Worm (Caenorhabditis elegans) whole organism, mixed stage, embryonic: ENCODE results near the gene C33D9.10.

Source experiments
- M03D4.4 ChIP-seq: sonication (generic microtip); optimal IDR thresholded peaks from 2 replicates; lab custom pipeline; 2017; ENCODE audit warnings: mild to moderate bottlenecking, missing genetic modification characterization, missing compliant biosample characterization
- bed-3 ChIP-seq: fragments of 200-800 bp; sonication (Bioruptor generic); optimal IDR thresholded peaks from 3 replicates; lab custom pipeline; 2018; ENCODE audit warnings: mild to moderate bottlenecking, missing genetic modification characterization, moderate library complexity, missing compliant biosample characterization
- blmp-1 ChIP-seq: fragments of 150-350 bp; optimal IDR thresholded peaks from 2 replicates; lab custom pipeline; 2014; ENCODE audit warnings: missing biosample characterization, missing genetic modification characterization
- ceh-39 ChIP-seq: fragments of 150-350 bp; optimal IDR thresholded peaks from 2 replicates; lab custom pipeline; 2014; ENCODE audit warnings: missing biosample characterization, missing genetic modification characterization
- ceh-83 ChIP-seq: fragments of 200-800 bp; sonication (Bioruptor generic); optimal IDR thresholded peaks from 2 replicates; lab custom pipeline; 2018; ENCODE audit warnings: mild to moderate bottlenecking, missing genetic modification characterization, missing compliant biosample characterization
- ces-1 ChIP-seq: fragments of 150-350 bp; optimal IDR thresholded peaks from 2 replicates; lab custom pipeline; 2014; ENCODE audit warnings: missing biosample characterization, missing genetic modification reagents, missing genetic modification characterization
- cnd-1 ChIP-seq: fragments of 200-800 bp; sonication (Bioruptor generic); optimal IDR thresholded peaks from 2 replicates; lab custom pipeline; 2018; ENCODE audit warnings: mild to moderate bottlenecking, missing genetic modification characterization, missing compliant biosample characterization
- drap-1 ChIP-seq: fragments of 200-800 bp; sonication (Bioruptor generic); optimal IDR thresholded peaks from 3 replicates; lab custom pipeline; 2018; ENCODE audit warnings: mild to moderate bottlenecking, missing genetic modification characterization, missing compliant biosample characterization
- elt-1 ChIP-seq: sonication (generic microtip); optimal IDR thresholded peaks from 2 replicates; lab custom pipeline; 2017; ENCODE audit warnings: missing genetic modification characterization, mild to moderate bottlenecking, missing compliant biosample characterization, antibody characterized with exemption, moderate library complexity, borderline replicate concordance; ENCODE audit not compliant: insufficient read depth
- elt-3 ChIP-seq: fragments of 150-350 bp; optimal IDR thresholded peaks from 2 replicates; lab custom pipeline; 2014; ENCODE audit warnings: missing biosample characterization, missing genetic modification characterization
- flh-1 ChIP-seq: fragments of 200-800 bp; sonication (Bioruptor generic); optimal IDR thresholded peaks from 2 replicates; lab custom pipeline; 2018; ENCODE audit warnings: mild to moderate bottlenecking, missing genetic modification characterization, moderate library complexity, missing compliant biosample characterization
- ham-2 ChIP-seq: fragments of 200-800 bp; sonication (Bioruptor generic); optimal IDR thresholded peaks from 2 replicates; lab custom pipeline; 2018; ENCODE audit warnings: mild to moderate bottlenecking, missing genetic modification characterization, missing compliant biosample characterization
- hlh-1 ChIP-seq: fragments of 150-350 bp; optimal IDR thresholded peaks from 2 replicates; lab custom pipeline; 2014; ENCODE audit warnings: missing biosample characterization, missing genetic modification reagents, missing genetic modification characterization
- lin-13 ChIP-seq: fragments of 150-350 bp; optimal IDR thresholded peaks from 2 replicates; lab custom pipeline; 2014; ENCODE audit warnings: missing biosample characterization, missing genetic modification characterization
- lin-32 ChIP-seq: fragments of 200-800 bp; sonication (Bioruptor generic); optimal IDR thresholded peaks from 2 replicates; lab custom pipeline; 2018; ENCODE audit warnings: mild to moderate bottlenecking, missing genetic modification characterization, missing compliant biosample characterization
- mab-5 ChIP-seq: fragments of 150-350 bp; optimal IDR thresholded peaks from 2 replicates; lab custom pipeline; 2014; ENCODE audit warnings: missing biosample characterization, missing genetic modification characterization
- mep-1 ChIP-seq: fragments of 150-350 bp; optimal IDR thresholded peaks from 2 replicates; lab custom pipeline; 2017; ENCODE audit warnings: missing biosample characterization, missing genetic modification reagents, missing genetic modification characterization, inconsistent platforms
- mls-2 ChIP-seq: sonication (generic microtip); optimal IDR thresholded peaks from 2 replicates; lab custom pipeline; 2016; ENCODE audit warnings: mild to moderate bottlenecking, missing genetic modification characterization, moderate library complexity, missing compliant biosample characterization
- nhr-12 ChIP-seq: fragments of 150-350 bp; optimal IDR thresholded peaks from 2 replicates; lab custom pipeline; 2014; ENCODE audit warnings: missing biosample characterization, missing genetic modification characterization
- nhr-237 ChIP-seq: fragments of 150-350 bp; optimal IDR thresholded peaks from 2 replicates; lab custom pipeline; 2014; ENCODE audit warnings: missing biosample characterization, missing genetic modification characterization
- nhr-28 ChIP-seq: fragments of 150-350 bp; optimal IDR thresholded peaks from 2 replicates; lab custom pipeline; 2014; ENCODE audit warnings: missing biosample characterization, missing genetic modification characterization
- nhr-76 ChIP-seq: sonication (generic microtip); optimal IDR thresholded peaks from 2 replicates; lab custom pipeline; 2017; ENCODE audit warnings: missing biosample characterization, missing genetic modification characterization
- pha-4 ChIP-seq: fragments of 150-350 bp; optimal IDR thresholded peaks from 2 replicates; lab custom pipeline; 2018; ENCODE audit warnings: missing biosample characterization, missing genetic modification reagents, missing genetic modification characterization
- sem-2 ChIP-seq: fragments of 200-800 bp; sonication (Bioruptor generic); optimal IDR thresholded peaks from 2 replicates; lab custom pipeline; 2018; ENCODE audit warnings: mild to moderate bottlenecking, missing genetic modification characterization, missing compliant biosample characterization
- sptf-1 ChIP-seq: sonication (generic microtip); optimal IDR thresholded peaks from 2 replicates; lab custom pipeline; 2017; ENCODE audit warnings: mild to moderate bottlenecking, missing genetic modification characterization, moderate library complexity, missing compliant biosample characterization
- tbx-8 ChIP-seq: fragments of 200-800 bp; sonication (Bioruptor generic); optimal IDR thresholded peaks from 2 replicates; lab custom pipeline; 2018; ENCODE audit warnings: mild to moderate bottlenecking, missing genetic modification characterization, moderate library complexity, missing compliant biosample characterization
- unc-120 ChIP-seq: sonication (generic microtip); optimal IDR thresholded peaks from 2 replicates; lab custom pipeline; 2017; ENCODE audit warnings: missing genetic modification characterization, missing compliant biosample characterization; ENCODE audit not compliant: poor library complexity, severe bottlenecking
- unc-62 ChIP-seq: fragments of 150-350 bp; optimal IDR thresholded peaks from 2 replicates; lab custom pipeline; 2014; ENCODE audit warnings: missing biosample characterization, missing genetic modification reagents, missing genetic modification characterization
- zip-8 ChIP-seq: fragments of 150-350 bp; optimal IDR thresholded peaks from 2 replicates; lab custom pipeline; 2014; ENCODE audit warnings: missing biosample characterization, missing genetic modification characterization
- ztf-11 ChIP-seq: fragments of 150-350 bp; optimal IDR thresholded peaks from 2 replicates; lab custom pipeline; 2014; ENCODE audit warnings: missing biosample characterization, missing genetic modification characterization

C33D9.10 gene

DNA sequence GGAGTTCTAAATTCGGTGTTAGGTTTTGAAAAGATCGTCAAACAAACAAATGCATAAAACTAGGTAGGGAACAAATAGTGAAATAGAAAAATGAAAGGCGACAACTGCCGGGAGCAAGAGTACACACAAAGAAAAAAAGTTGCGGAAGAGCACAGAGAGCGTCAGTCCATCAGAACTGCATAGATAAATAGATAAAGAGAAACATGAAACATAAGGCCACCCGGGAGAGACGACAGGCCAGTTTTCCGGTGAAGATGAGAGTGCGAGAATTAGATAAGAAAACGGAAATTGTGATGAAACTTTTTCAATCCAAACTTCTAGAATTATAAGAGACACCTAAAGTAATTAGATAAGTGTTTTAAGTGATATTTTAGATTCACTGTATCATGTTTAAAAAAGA lies 30.2 kb downstream of the C33D9.10 start:
- TF ChIP-seq ces-1 (peak; percentile 2), sptf-1 (tag; lab: Kevin White, UChicago) (no peak), unc-120 (tag; lab: Kevin White, UChicago) (peak; percentile 54), hlh-1 (tag; lab: Kevin White, UChicago) (peak; percentile 55)

DNA sequence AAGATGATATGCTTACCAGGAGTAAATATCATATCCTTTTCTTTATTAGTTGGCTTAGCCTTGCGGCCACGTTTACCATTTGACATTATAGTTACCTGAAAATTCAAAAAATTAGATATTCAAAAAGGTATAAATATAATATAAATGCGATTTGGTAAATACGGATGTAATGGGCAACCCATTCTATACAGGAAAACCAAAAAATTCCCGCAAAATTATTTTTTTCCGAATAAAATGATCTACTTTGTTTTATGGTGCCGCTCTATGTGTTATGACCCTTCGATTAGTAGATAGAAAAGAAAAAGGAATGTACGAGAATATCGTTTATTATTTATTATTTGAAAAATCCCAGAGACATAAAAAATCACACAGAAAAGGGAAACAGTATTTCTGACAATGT lies 33.2 kb downstream of the C33D9.10 start, which contains the start of gene elli-1:
elli-1 (minus strand) TSS at position 101 of the 400 bp plus-strand sequence.
- TF ChIP-seq nhr-237 (tag; lab: Kevin White, UChicago) = no peak
- no peak for TF ChIP-seq hlh-1 (tag; lab: Kevin White, UChicago)
- no peak for TF ChIP-seq sem-2 (GFP tag; lab: Kevin White, UChicago)
- no peak for TF ChIP-seq sptf-1 (tag; lab: Kevin White, UChicago)
- TF ChIP-seq ham-2 = no peak
- TF ChIP-seq flh-1 = no peak
- no peak for TF ChIP-seq elt-1 (tag; lab: Kevin White, UChicago)
- TF ChIP-seq ztf-11 (tag; lab: Kevin White, UChicago) = no peak
- no peak for TF ChIP-seq nhr-76
- TF ChIP-seq bed-3 (GFP tag; lab: Kevin White, UChicago) = no peak
- TF ChIP-seq, all 35 proteins: peak for 0

DNA sequence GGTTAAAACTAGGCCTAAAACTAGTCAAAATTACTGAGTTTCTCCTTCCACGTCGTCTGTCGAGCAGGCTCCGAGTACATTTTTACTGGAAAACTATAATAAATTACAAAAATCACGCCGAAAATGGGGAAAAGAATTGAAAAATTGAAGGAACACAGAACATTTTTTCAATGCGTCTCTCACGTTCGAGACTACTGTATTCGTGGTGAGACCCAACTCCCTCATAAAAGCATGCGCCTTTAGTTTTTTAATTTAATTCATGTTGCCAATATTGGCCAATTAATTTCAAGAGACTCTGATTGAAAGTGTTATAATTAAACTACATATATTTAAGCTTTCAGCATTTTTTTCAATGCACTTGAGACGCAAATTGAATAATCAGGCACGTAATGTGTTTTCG lies 33.8 kb downstream of the C33D9.10 start:
- TF ChIP-seq blmp-1 (tag; lab: Kevin White, UChicago) (no peak), ceh-83 (GFP tag; lab: Kevin White, UChicago) (peak; percentile 10)

DNA sequence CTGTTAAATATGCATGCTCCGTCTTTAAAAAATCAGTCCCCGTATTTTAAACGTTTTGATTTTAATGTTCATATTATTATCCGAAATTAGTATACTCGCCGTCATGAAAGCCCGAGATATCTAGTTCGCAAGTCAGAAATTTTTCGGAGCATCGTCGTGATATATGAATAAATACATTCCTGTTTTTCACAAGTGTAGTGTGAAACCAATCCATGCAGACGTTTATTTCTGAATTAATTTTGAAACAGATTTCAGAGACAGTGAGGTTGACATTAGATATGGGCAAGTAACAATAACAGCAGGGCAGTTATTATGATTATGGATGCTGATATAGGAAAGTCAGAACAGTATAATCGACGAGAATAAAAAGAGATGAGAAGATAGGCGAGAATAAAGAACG lies 35.5 kb downstream of the C33D9.10 start:
- TF ChIP-seq M03D4.4 (tag; lab: Kevin White, UChicago) = no peak
- TF ChIP-seq nhr-76 = no peak
- no peak for TF ChIP-seq nhr-12
- no peak for TF ChIP-seq ceh-39
- TF ChIP-seq elt-3 (tag; lab: Kevin White, UChicago) = no peak
- TF ChIP-seq hlh-1 (tag; lab: Kevin White, UChicago) = no peak
- no peak for TF ChIP-seq ces-1
- no peak for TF ChIP-seq zip-8 (tag; lab: Kevin White, UChicago)
- no peak for TF ChIP-seq mep-1 (tag; lab: Kevin White, UChicago)
- no peak for TF ChIP-seq pha-4
- no peak for TF ChIP-seq elt-1 (tag; lab: Kevin White, UChicago)
- TF ChIP-seq cnd-1 (tag; lab: Kevin White, UChicago) = no peak
- TF ChIP-seq unc-62 (GFP tag; lab: Kevin White, UChicago) = no peak
- no peak for TF ChIP-seq nhr-28 (tag; lab: Kevin White, UChicago)
- no peak for TF ChIP-seq unc-120 (tag; lab: Kevin White, UChicago)
- TF ChIP-seq, all 35 proteins: peak for 0

DNA sequence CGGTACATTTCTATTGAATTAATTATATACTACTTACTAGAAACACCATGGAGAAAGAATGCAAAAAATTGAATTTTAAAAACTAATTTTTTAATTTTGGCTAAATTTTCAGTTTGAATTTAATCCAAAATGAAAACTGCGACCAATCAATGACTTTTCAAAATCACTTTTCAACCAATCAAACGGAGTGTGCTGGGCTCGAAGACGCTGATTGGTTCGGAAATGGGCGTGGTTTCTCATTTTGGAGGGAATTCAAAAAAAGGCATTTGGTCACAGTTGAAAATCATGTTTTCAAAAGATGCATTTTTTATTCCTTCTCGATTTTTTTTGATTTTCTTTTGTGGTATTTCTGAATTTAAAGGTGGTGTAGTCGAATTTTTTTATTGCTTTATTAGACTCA lies 39.0 kb downstream of the C33D9.10 start:
- TF ChIP-seq ceh-39 (no peak), mls-2 (tag; lab: Kevin White, UChicago) (no peak), M03D4.4 (tag; lab: Kevin White, UChicago) (no peak), unc-62 (GFP tag; lab: Kevin White, UChicago) (no peak)

DNA sequence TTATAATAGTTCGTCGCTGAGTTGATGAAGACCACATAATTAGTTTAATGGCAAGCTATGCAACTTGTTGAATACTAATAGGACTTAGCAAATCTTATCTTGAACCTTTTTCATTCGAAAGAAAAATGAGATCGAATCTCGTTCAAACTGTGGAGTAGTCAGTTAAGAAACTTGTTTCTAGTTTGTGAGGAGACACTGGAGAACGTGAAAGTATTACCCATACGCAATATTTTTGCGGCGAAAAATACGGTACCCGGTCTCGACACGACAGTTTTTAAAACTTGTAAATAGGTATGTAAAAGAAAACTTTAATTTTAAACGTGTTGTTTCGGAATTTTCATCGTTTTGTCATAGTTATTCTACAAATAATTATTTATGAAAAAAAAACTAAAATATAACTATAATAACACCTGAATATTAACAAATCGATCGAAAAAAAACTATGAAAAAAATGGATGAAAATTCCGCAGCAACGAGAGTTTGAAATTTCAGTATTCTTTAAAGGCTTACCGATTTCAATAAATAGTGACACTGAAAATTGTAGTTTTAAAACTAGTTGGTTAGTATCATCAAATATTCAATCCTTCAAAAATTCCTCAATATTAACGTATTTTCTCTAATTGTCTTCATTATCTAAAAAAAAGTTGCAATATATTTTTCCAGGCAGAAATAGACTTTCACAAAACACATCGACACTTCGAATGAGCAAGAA lies 42.2 kb downstream of the C33D9.10 start, which contains the start of the genes F20C5.7 and parg-1:
F20C5.7 (minus strand) TSS at position 101 of the 712 bp plus-strand sequence.
parg-1 (plus strand) TSS at position 662 of the 712 bp plus-strand sequence.
- TF ChIP-seq elt-3 (tag; lab: Kevin White, UChicago) (no peak), sem-2 (GFP tag; lab: Kevin White, UChicago) (no peak), nhr-12 (no peak), M03D4.4 (tag; lab: Kevin White, UChicago) (no peak), unc-62 (GFP tag; lab: Kevin White, UChicago) (no peak), nhr-76 (no peak), drap-1 (GFP tag; lab: Kevin White, UChicago) (no peak), tbx-8 (GFP tag; lab: Kevin White, UChicago) (no peak), mab-5 (no peak), ces-1 (no peak), ztf-11 (tag; lab: Kevin White, UChicago) (no peak), lin-13 (tag; lab: Kevin White, UChicago) (no peak), nhr-28 (tag; lab: Kevin White, UChicago) (no peak), nhr-237 (tag; lab: Kevin White, UChicago) (no peak), lin-32 (no peak)
